Worm (Caenorhabditis elegans): ENCODE measurements around the gene F10D2.8.

The F10D2.8 gene

DNA sequence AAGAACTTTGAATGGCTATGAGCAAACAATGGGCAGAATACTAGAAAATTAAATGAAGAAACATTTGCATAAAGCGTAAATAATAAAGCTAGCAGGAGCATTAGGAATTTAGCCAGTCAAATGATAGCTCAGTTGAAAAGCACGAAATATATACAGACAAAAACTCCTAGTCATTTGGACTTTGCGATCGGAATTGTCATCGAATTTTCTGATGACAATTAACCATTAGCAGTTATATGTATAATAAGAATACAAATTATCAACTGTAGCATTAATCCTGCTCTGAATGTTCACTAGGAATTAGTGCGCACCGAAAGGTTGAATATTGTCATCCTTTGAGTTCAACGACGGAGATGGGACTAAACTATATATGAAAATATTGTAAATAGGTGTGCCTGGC lies 3.1 kb downstream of the F10D2.8 start, which contains the start of gene ugt-38:
Gene ugt-38 (minus strand): TSS at position 101 of the 400 bp plus-strand sequence.
- TF ChIP-seq unc-55 (GFP tag; optimal IDR thresholded peaks at IDR 0.05) (no peak), syd-9 (tag; optimal IDR thresholded peaks at IDR 0.05) (no peak)

DNA sequence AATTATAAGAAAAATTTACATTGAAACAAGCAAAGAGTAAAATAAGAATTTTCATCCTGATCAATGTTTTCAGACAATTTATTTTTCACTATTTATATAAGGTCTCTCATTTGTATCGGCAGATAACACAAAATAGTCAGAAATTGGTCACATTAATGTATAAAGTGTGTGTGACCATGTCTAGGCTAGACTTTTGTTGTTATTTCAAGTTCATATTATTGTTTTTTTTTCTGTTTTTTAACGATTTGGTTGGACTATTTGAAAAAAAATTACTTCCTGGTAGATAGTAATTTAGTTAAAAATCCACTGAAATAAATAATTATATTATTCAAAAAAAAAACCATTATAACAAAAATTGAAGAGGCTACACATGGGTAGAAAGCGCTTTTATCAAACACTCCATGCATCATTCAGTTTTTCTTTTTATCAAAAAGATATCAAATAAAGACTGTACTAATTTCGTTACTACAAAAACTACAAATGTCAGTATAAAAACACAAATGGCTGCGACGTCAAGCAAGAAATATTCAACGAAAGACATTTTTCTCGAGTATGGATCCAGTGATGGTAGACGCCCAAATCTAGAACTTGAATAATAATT lies 5.2 kb downstream of the F10D2.8 start, which contains the start of gene ugt-37:
Gene ugt-37 (minus strand): TSS at position 69 of the 601 bp plus-strand sequence.
- TF ChIP-seq ttx-3 (tag; optimal IDR thresholded peaks at IDR 0.05) (no peak), ztf-16 (tag; optimal IDR thresholded peaks at IDR 0.05) (no peak), madf-2 (tag; optimal IDR thresholded peaks at IDR 0.05) (no peak), unc-86 (tag; optimal IDR thresholded peaks at IDR 0.05) (no peak), che-1 (tag; optimal IDR thresholded peaks at IDR 0.05) (no peak), ceh-31 (tag; optimal IDR thresholded peaks at IDR 0.05) (no peak), ceh-6 (GFP tag; optimal IDR thresholded peaks at IDR 0.05) (no peak), nhr-232 (tag; optimal IDR thresholded peaks at IDR 0.05) (no peak), ceh-19 (GFP tag; optimal IDR thresholded peaks at IDR 0.05) (no peak), fkh-6 (tag; optimal IDR thresholded peaks at IDR 0.05) (no peak), hlh-6 (tag; optimal IDR thresholded peaks at IDR 0.05) (no peak), ceh-18 (tag; optimal IDR thresholded peaks at IDR 0.05) (no peak), ceh-2 (tag; optimal IDR thresholded peaks at IDR 0.05) (no peak), sdc-2 (tag; optimal IDR thresholded peaks at IDR 0.05) (no peak), pax-1 (tag; optimal IDR thresholded peaks at IDR 0.05) (no peak), hlh-8 (tag; optimal IDR thresholded peaks at IDR 0.05) (no peak), sox-4 (tag; optimal IDR thresholded peaks at IDR 0.05) (no peak), odd-2 (tag; optimal IDR thresholded peaks at IDR 0.05) (no peak), sox-2 (GFP tag; IDR thresholded peaks at IDR 0.05) (no peak)

DNA sequence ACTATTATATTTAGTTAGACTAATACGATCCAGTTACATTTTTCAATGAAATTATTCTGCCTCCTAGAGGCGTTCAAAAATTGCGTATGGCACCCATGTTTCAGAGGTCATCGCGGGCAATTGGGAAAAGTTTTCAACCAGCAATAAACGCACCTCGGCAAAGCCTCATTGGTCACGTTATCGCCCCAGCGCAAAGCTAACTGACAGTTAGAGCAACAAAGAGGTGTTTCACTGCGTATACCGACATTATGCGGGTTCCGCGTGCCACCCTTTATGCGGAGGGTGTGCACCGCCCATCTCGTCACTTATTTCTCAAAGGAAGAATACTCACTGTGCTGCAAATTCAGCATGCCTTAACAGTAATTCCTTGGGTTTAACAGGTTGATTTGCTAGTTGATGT lies 7.9 kb downstream of the F10D2.8 start:
- TF ChIP-seq hlh-30 (tag; optimal IDR thresholded peaks at IDR 0.05; ENCODE audit: insufficient read depth) (no peak), unc-55 (GFP tag; optimal IDR thresholded peaks at IDR 0.05) (no peak), elt-2 (tag; optimal IDR thresholded peaks at IDR 0.05) (peak; percentile 0)

DNA sequence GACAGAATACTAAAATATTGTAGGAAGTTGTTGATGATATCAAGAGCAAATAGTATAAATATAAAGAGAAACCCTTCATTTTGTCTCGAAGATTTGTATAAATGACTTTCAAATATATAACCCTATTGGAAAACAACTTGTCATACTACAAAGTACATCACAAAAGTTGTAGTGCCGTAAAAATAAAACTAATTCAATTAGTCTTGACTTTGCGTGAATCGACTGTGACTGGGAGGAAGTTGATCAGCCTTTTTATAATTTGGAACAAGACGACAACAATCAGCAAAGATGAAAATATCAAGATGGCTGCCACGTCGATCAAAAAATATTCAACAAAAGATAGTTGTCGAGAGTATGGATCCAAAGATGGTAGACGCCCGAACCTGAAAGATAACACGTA lies 8.7 kb downstream of the F10D2.8 start, which contains the start of gene ugt-40:
Gene ugt-40 (minus strand): TSS at position 101 of the 400 bp plus-strand sequence.
- TF ChIP-seq sox-2 (GFP tag; IDR thresholded peaks at IDR 0.05): no peak
- no peak for TF ChIP-seq ref-2 (tag; optimal IDR thresholded peaks at IDR 0.05)
- TF ChIP-seq ceh-34 (tag; optimal IDR thresholded peaks at IDR 0.05): no peak
- TF ChIP-seq ceh-24 (tag; optimal IDR thresholded peaks at IDR 0.05): no peak
- TF ChIP-seq odd-2 (tag; optimal IDR thresholded peaks at IDR 0.05): no peak
- no peak for TF ChIP-seq unc-86 (tag; optimal IDR thresholded peaks at IDR 0.05)

DNA sequence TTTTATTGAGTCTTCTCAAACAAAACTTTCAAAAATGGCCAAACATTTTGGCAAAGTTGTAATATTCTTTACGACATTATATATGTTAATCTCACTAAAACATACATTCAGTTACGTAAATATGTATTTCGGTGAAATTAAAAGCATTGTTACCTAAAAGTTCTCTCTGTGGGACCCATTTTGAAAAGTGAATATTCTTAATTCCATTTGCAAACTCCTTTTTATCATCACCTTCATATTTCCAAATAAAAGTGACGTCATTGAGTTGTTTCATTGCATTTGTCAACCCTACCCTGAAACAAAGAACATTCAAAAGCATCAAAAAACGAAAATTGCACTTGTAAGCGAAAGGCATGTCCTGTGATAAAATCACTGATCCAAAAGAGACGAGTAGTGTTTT lies 10.1 kb downstream of the F10D2.8 start:
- TF ChIP-seq sdc-2 (tag; optimal IDR thresholded peaks at IDR 0.05) (no peak), ceh-22 (tag; optimal IDR thresholded peaks at IDR 0.05) (no peak), lim-6 (tag; optimal IDR thresholded peaks at IDR 0.05) (no peak), pax-1 (tag; optimal IDR thresholded peaks at IDR 0.05) (no peak), C38D4.7 (GFP tag; optimal IDR thresholded peaks at IDR 0.05) (no peak), sox-4 (tag; optimal IDR thresholded peaks at IDR 0.05) (no peak), ceh-6 (GFP tag; optimal IDR thresholded peaks at IDR 0.05) (no peak), elt-4 (tag; optimal IDR thresholded peaks at IDR 0.05) (no peak), pag-3 (tag; optimal IDR thresholded peaks at IDR 0.05; ENCODE audit: borderline replicate concordance) (no peak), gmeb-2 (tag; optimal IDR thresholded peaks at IDR 0.05) (no peak), ceh-14 (tag; optimal IDR thresholded peaks at IDR 0.05) (no peak), hlh-30 (tag; optimal IDR thresholded peaks at IDR 0.05; ENCODE audit: insufficient read depth) (no peak), hlh-13 (GFP tag; optimal IDR thresholded peaks at IDR 0.05) (no peak), unc-3 (GFP tag; conservative IDR thresholded peaks at IDR 0.05) (no peak), unc-3 (tag; optimal IDR thresholded peaks at IDR 0.05) (no peak), rnt-1 (tag; optimal IDR thresholded peaks at IDR 0.05) (no peak), Y22D7AL.16 (tag; optimal IDR thresholded peaks at IDR 0.05) (no peak), tbx-2 (tag; optimal IDR thresholded peaks at IDR 0.05) (no peak)

Data from whole organism, late embryonic.